Fruit fly (Drosophila melanogaster): ENCODE measurements around the gene CG8560.

DNA sequence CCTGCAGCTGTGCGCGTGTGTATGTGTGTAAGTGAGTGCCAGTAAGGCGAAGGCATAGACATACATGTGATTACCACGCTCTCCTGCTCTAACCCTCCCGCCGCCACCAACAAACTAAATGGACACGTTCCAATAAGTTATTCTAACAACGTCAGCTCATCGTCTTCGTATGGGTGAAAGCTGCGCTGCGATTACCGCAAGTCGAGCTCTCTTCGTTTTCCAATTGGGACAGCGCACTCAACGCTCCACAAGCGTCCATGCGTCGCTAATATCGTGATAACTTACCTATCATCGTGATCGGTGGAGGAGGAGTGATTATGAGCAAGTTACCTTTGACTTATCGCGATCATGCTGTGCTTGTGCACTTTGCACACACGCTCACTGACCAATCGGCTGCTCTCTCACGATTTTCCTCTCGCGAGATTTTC, 42.9 kb downstream of the CG8560 start:
- TF ChIP-seq psq (optimal IDR thresholded peaks at IDR 0.05) (no peak), ttk (optimal IDR thresholded peaks at IDR 0.05) (no peak)
